Worm (Caenorhabditis elegans) whole organism, late embryonic: Measurements from ENCODE around the gene chup-1.

Experiments used
- T23F11.4 ChIP-seq: fragments of 200-800 bp; sonication (Bioruptor generic); optimal IDR thresholded peaks from 2 replicates; lab custom pipeline; 2018; ENCODE audit warnings: mild to moderate bottlenecking, missing genetic modification characterization, missing compliant biosample characterization
- ceh-18 ChIP-seq: sonication (generic microtip); optimal IDR thresholded peaks from 2 replicates; lab custom pipeline; 2016; ENCODE audit warnings: missing genetic modification characterization, missing compliant biosample characterization
- ceh-19 ChIP-seq: fragments of 200-800 bp; sonication (Bioruptor generic); optimal IDR thresholded peaks from 2 replicates; lab custom pipeline; 2018; ENCODE audit warnings: mild to moderate bottlenecking, missing genetic modification characterization, missing compliant biosample characterization
- ceh-2 ChIP-seq: sonication (generic microtip); optimal IDR thresholded peaks from 2 replicates; lab custom pipeline; 2016; ENCODE audit warnings: missing genotype, missing genetic modification characterization, missing compliant biosample characterization
- ceh-22 ChIP-seq: sonication (generic microtip); optimal IDR thresholded peaks from 2 replicates; lab custom pipeline; 2017; ENCODE audit warnings: missing biosample characterization, missing genetic modification characterization
- ceh-24 ChIP-seq: sonication (generic microtip); optimal IDR thresholded peaks from 2 replicates; lab custom pipeline; 2016; ENCODE audit warnings: mild to moderate bottlenecking, missing genetic modification characterization, missing compliant biosample characterization
- ceh-30 ChIP-seq: fragments of 150-350 bp; optimal IDR thresholded peaks from 2 replicates; lab custom pipeline; 2014; ENCODE audit warnings: missing biosample characterization, missing genetic modification characterization
- ceh-48 ChIP-seq: sonication (generic microtip); optimal IDR thresholded peaks from 2 replicates; lab custom pipeline; 2016; ENCODE audit warnings: missing genetic modification characterization, inconsistent platforms, missing compliant biosample characterization
- dmd-4 ChIP-seq: sonication (generic microtip); optimal IDR thresholded peaks from 2 replicates; lab custom pipeline; 2016; ENCODE audit warnings: borderline replicate concordance, missing genetic modification characterization, missing compliant biosample characterization
- dve-1 ChIP-seq: sonication (generic microtip); optimal IDR thresholded peaks from 2 replicates; lab custom pipeline; 2017; ENCODE audit warnings: antibody characterized with exemption, mild to moderate bottlenecking, missing genetic modification characterization, missing compliant biosample characterization
- elt-2 ChIP-seq: sonication (generic microtip); optimal IDR thresholded peaks from 2 replicates; lab custom pipeline; 2016; ENCODE audit warnings: missing genetic modification reagents, missing genetic modification characterization, missing compliant biosample characterization
- ets-4 ChIP-seq: sonication (generic microtip); optimal IDR thresholded peaks from 2 replicates; lab custom pipeline; 2016; ENCODE audit warnings: missing genetic modification characterization, missing compliant biosample characterization
- fax-1 ChIP-seq: sonication (generic microtip); optimal IDR thresholded peaks from 2 replicates; lab custom pipeline; 2016; ENCODE audit warnings: missing genotype, missing genetic modification characterization, missing compliant biosample characterization
- fkh-6 ChIP-seq: sonication (generic microtip); optimal IDR thresholded peaks from 2 replicates; lab custom pipeline; 2016; ENCODE audit warnings: missing genetic modification characterization, missing compliant biosample characterization
- hlh-6 ChIP-seq: sonication (generic microtip); optimal IDR thresholded peaks from 2 replicates; lab custom pipeline; 2016; ENCODE audit warnings: missing genotype, missing genetic modification characterization, missing compliant biosample characterization
- hlh-8 ChIP-seq: sonication (generic microtip); optimal IDR thresholded peaks from 2 replicates; lab custom pipeline; 2016; ENCODE audit warnings: missing genotype, missing genetic modification characterization, missing compliant biosample characterization
- lin-11 ChIP-seq: fragments of 200-800 bp; sonication (Bioruptor generic); optimal IDR thresholded peaks from 2 replicates; lab custom pipeline; 2018; ENCODE audit warnings: mild to moderate bottlenecking, missing genetic modification characterization, missing compliant biosample characterization
- nfya-1 ChIP-seq: sonication (generic microtip); optimal IDR thresholded peaks from 2 replicates; lab custom pipeline; 2017; ENCODE audit warnings: missing genetic modification characterization, mild to moderate bottlenecking, missing compliant biosample characterization, antibody characterized with exemption, moderate library complexity
- nhr-11 ChIP-seq: fragments of 150-350 bp; optimal IDR thresholded peaks from 2 replicates; lab custom pipeline; 2014; ENCODE audit warnings: missing biosample characterization, missing genetic modification characterization
- nhr-232 ChIP-seq: sonication (generic microtip); optimal IDR thresholded peaks from 2 replicates; lab custom pipeline; 2016; ENCODE audit warnings: missing genetic modification characterization, missing compliant biosample characterization
- npax-4 ChIP-seq: sonication (generic microtip); optimal IDR thresholded peaks from 2 replicates; lab custom pipeline; 2016; ENCODE audit warnings: missing genetic modification characterization, missing compliant biosample characterization
- pag-3 ChIP-seq: sonication (generic microtip); optimal IDR thresholded peaks from 2 replicates; lab custom pipeline; 2016; ENCODE audit warnings: missing compliant biosample characterization, missing genetic modification characterization, borderline replicate concordance
- pat-9 ChIP-seq: fragments of 200-800 bp; sonication (Bioruptor generic); optimal IDR thresholded peaks from 2 replicates; lab custom pipeline; 2018; ENCODE audit warnings: mild to moderate bottlenecking, missing genetic modification characterization, moderate library complexity, missing compliant biosample characterization
- pha-4 ChIP-seq: fragments of 150-350 bp; optimal IDR thresholded peaks from 2 replicates; lab custom pipeline; 2018; ENCODE audit warnings: missing biosample characterization, missing genetic modification reagents, missing genetic modification characterization
- pqm-1 ChIP-seq: sonication (generic microtip); optimal IDR thresholded peaks from 2 replicates; lab custom pipeline; 2016; ENCODE audit warnings: missing genetic modification characterization, missing compliant biosample characterization
- ref-2 ChIP-seq: sonication (generic microtip); optimal IDR thresholded peaks from 2 replicates; lab custom pipeline; 2016; ENCODE audit warnings: missing genetic modification characterization, missing compliant biosample characterization
- sdc-2 ChIP-seq: sonication (generic microtip); optimal IDR thresholded peaks from 2 replicates; lab custom pipeline; 2016; ENCODE audit warnings: missing genotype, missing genetic modification characterization, missing compliant biosample characterization
- sox-2 ChIP-seq: fragments of 200-800 bp; sonication (Bioruptor generic); IDR thresholded peaks from 2 replicates; pipeline ENCODE4 v1.3.6; 2022; ENCODE audit warnings: missing genetic modification reagents, missing genetic modification characterization, missing compliant biosample characterization
- syd-9 ChIP-seq: sonication (generic microtip); optimal IDR thresholded peaks from 2 replicates; lab custom pipeline; 2016; ENCODE audit warnings: mild to moderate bottlenecking, missing genetic modification characterization, moderate library complexity, missing compliant biosample characterization
- tbx-7 ChIP-seq: sonication (generic microtip); optimal IDR thresholded peaks from 2 replicates; lab custom pipeline; 2016; ENCODE audit warnings: missing genotype, missing genetic modification characterization, missing compliant biosample characterization
- unc-55 ChIP-seq: sonication (generic microtip); optimal IDR thresholded peaks from 2 replicates; lab custom pipeline; 2017; ENCODE audit warnings: missing biosample characterization, missing genetic modification reagents, missing genetic modification characterization
- unc-86 ChIP-seq: sonication (generic microtip); optimal IDR thresholded peaks from 2 replicates; lab custom pipeline; 2016; ENCODE audit warnings: missing genetic modification characterization, missing compliant biosample characterization
- zip-5 ChIP-seq: sonication (generic microtip); optimal IDR thresholded peaks from 2 replicates; lab custom pipeline; 2016; ENCODE audit warnings: missing genetic modification characterization, missing compliant biosample characterization

chup-1 gene

ce11 chrX:8791821-8792220 is at the start of gene chup-1:
Gene chup-1 (plus strand): TSS chrX:8792160.
- no peak for TF ChIP-seq pat-9 (tag; lab: Kevin White, UChicago)
- TF ChIP-seq pag-3 (tag; lab: Kevin White, UChicago), result no peak
- TF ChIP-seq ceh-48 (tag; lab: Kevin White, UChicago), result peak; percentile 22
- peak; percentile 4 for TF ChIP-seq nfya-1
- TF ChIP-seq ceh-2 (tag; lab: Kevin White, UChicago), result no peak

ce11 chrX:8742896-8743295 is 49.1 kb upstream of the chup-1 start, which contains the start of gene M02D8.7:
Gene M02D8.7 (minus strand): TSS chrX:8742996.
- no peak for TF ChIP-seq ref-2
- TF ChIP-seq fkh-6, result no peak
- TF ChIP-seq lin-11 (tag; lab: Kevin White, UChicago), result no peak
- TF ChIP-seq ceh-19, result no peak
- TF ChIP-seq ceh-30, result no peak
- no peak for TF ChIP-seq sdc-2 (tag; lab: Kevin White, UChicago)
- TF ChIP-seq unc-55 (GFP tag; lab: Kevin White, UChicago), result no peak
- TF ChIP-seq nhr-232 (tag; lab: Kevin White, UChicago), result no peak
- TF ChIP-seq T23F11.4 (GFP tag; lab: Kevin White, UChicago), result no peak
- no peak for TF ChIP-seq npax-4 (tag; lab: Kevin White, UChicago)
- no peak for TF ChIP-seq ceh-2 (tag; lab: Kevin White, UChicago)
- TF ChIP-seq dmd-4, result no peak
- TF ChIP-seq nhr-11 (tag; lab: Kevin White, UChicago), result no peak
- TF ChIP-seq hlh-8 (tag; lab: Kevin White, UChicago), result no peak
- no peak for TF ChIP-seq pha-4 (tag; lab: Kevin White, UChicago)
- TF ChIP-seq zip-5, result no peak

- TF ChIP-seq ceh-2 (tag; lab: Kevin White, UChicago) (no peak), ceh-22 (tag; lab: Kevin White, UChicago) (no peak), sdc-2 (tag; lab: Kevin White, UChicago) (no peak), nfya-1 (no peak), fax-1 (tag; lab: Kevin White, UChicago) (no peak), sox-2 (GFP tag; lab: Robert Waterston, UW) (no peak), hlh-6 (no peak), syd-9 (tag; lab: Kevin White, UChicago) (no peak)
These were observed 47.6 kb upstream of the chup-1 start for ce11 chrX:8744192-8744985.

- TF ChIP-seq dve-1, result no peak
- TF ChIP-seq pqm-1, result no peak
- TF ChIP-seq fkh-6, result no peak
- TF ChIP-seq unc-86, result no peak
- no peak for TF ChIP-seq ceh-24 (tag; lab: Kevin White, UChicago)
These were observed 46.4 kb upstream of the chup-1 start for ce11 chrX:8745524-8745923.

- TF ChIP-seq ets-4 (tag; lab: Kevin White, UChicago), result no peak
- no peak for TF ChIP-seq pat-9 (tag; lab: Kevin White, UChicago)
- TF ChIP-seq fkh-6, result no peak
- no peak for TF ChIP-seq dve-1
- no peak for TF ChIP-seq ceh-18 (tag; lab: Kevin White, UChicago)
- no peak for TF ChIP-seq tbx-7 (tag; lab: Kevin White, UChicago)
- peak; percentile 95 for TF ChIP-seq elt-2 (tag; lab: Kevin White, UChicago)
- TF ChIP-seq nfya-1, result no peak
- no peak for TF ChIP-seq dmd-4
- TF ChIP-seq, all 69 proteins: peak for 1
These were observed 41.8 kb upstream of the chup-1 start for ce11 chrX:8750209-8750608.
